Worm (Caenorhabditis elegans): Measurements from ENCODE around the gene srd-32.

srd-32 gene

ce11 chrV:4826710-4827380 lies 38.6 kb upstream of the srd-32 start, which contains the start of the genes hsp-6 and C37H5.5 (continued):
- TF ChIP-seq ceh-44 (GFP tag; IDR thresholded peaks at IDR 0.05) (peak; percentile 23; the same call in 1 of the 2 replicates), cey-2 (tag; optimal IDR thresholded peaks at IDR 0.05; ENCODE audit: borderline replicate concordance, insufficient read depth) (no peak), egl-43 (GFP tag; IDR thresholded peaks at IDR 0.05) (no peak), nhr-48 (tag; optimal IDR thresholded peaks at IDR 0.05) (peak; percentile 50), zfp-3 (GFP tag; conservative IDR thresholded peaks at IDR 0.05) (peak; percentile 41; the same call in 1 of the 2 replicates), madf-9 (GFP tag; conservative IDR thresholded peaks at IDR 0.05) (0 out of 2 replicates have a peak, but pooled peaks have one; percentile 25), pha-4 (GFP tag; IDR thresholded peaks at IDR 0.05) (peak; percentile 70), pha-4 (tag; optimal IDR thresholded peaks at IDR 0.05) (no peak), ceh-20 (GFP tag; IDR thresholded peaks at IDR 0.05) (peak; percentile 66; the same call in 1 of the 2 replicates), hlh-11 (tag; optimal IDR thresholded peaks at IDR 0.05) (peak; percentile 87), hif-1 (tag; optimal IDR thresholded peaks at IDR 0.05) (peak in 1 of 2 experiments; percentile 76), mdl-1 (tag; optimal IDR thresholded peaks at IDR 0.05) (peak in 1 of 2 experiments; percentile 78), nhr-6 (tag; optimal IDR thresholded peaks at IDR 0.05) (peak; percentile 88), T26A8.4 (GFP tag; IDR thresholded peaks at IDR 0.05) (peak; percentile 68), nhr-28 (tag; optimal IDR thresholded peaks at IDR 0.05) (peak; percentile 78), hmg-1.1 (GFP tag; IDR thresholded peaks at IDR 0.05) (peak; percentile 76), lin-38 (GFP tag; IDR thresholded peaks at IDR 0.05) (peak; percentile 79), php-3 (GFP tag; IDR thresholded peaks at IDR 0.05) (0 out of 2 replicates have a peak, but pooled peaks have one; percentile 29), ztf-7 (tag; optimal IDR thresholded peaks at IDR 0.05) (peak; percentile 27), vab-7 (GFP tag; IDR thresholded peaks at IDR 0.05) (0 out of 2 replicates have a peak, but pooled peaks have one; percentile 36)

DNA sequence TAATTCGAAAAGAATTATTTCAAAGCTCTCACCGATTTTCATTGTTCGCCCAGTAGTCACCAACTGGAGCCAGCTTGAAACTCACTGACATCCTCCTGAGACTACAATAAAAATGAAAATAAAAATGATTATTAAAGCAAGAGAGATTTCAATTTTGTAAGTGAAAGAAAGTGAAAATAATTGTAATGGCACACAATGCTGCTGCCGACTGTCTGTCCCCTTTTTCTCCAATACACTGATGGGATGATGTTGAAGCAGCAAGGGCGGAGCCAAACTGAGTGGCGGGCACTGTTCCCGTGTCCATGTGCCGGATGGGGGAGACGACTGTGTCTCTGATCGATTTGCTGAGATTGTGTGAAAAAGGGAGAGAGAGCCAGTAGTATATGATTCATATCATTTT lies 31.2 kb upstream of the srd-32 start, which contains the start of gene C37H5.14:
Gene C37H5.14 (minus strand): TSS at position 101 of the 400 bp plus-strand sequence.
- TF ChIP-seq hlh-11 (tag; optimal IDR thresholded peaks at IDR 0.05) (no peak), cey-2 (tag; optimal IDR thresholded peaks at IDR 0.05; ENCODE audit: borderline replicate concordance, insufficient read depth) (no peak), nhr-10 (tag; optimal IDR thresholded peaks at IDR 0.05) (no peak), skn-1 (tag; optimal IDR thresholded peaks at IDR 0.05) (no peak), dmd-8 (GFP tag; IDR thresholded peaks at IDR 0.05) (no peak), ztf-7 (tag; optimal IDR thresholded peaks at IDR 0.05) (no peak), fos-1 (tag; optimal IDR thresholded peaks at IDR 0.05) (no peak), T20F7.1 (GFP tag; optimal IDR thresholded peaks at IDR 0.05) (no peak), tag-97 (GFP tag; IDR thresholded peaks at IDR 0.05) (no peak), daf-12 (tag; optimal IDR thresholded peaks at IDR 0.05) (no peak)

DNA sequence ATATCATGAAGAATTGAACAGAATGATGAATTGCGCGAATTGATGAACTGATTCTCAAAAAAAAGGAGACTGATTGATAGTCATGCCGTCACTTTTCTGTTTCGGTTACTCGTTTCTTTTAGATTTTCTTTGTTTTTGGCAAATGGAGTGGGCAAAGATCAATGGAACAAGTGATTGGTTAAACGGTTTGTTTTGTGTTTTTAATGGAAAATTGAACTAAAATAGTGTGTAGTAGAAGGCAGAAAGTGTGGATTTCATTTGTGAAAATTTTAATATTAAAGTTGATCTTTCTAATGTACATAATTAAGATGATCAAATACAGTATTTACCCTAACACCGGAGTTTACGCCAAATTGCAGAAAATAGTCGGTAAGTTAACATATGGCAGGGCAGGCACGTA lies 25.6 kb upstream of the srd-32 start, which contains the start of gene nas-9:
Gene nas-9 (minus strand): TSS at position 101 of the 400 bp plus-strand sequence.
- TF ChIP-seq mxl-3 (GFP tag; optimal IDR thresholded peaks at IDR 0.05) (no peak), nhr-28 (tag; optimal IDR thresholded peaks at IDR 0.05) (peak; percentile 4)

DNA sequence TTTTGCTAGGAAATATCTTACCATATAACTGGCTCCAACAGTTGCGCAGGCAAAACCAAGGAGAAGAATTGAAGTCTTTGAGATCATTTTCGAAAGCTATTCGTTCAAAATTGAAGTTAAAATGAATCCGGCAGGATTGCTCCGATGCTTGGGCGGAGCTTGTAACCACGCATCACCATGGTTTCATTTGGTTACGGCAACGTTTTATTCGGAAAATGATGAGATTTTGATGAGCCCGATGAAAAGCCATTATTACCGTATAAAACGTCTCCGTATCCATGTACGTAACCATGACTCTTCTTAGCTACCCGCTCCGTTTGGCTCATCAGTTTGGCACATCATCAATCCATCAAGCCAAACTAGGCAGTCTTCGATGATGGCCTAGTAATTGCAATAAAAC lies 24.3 kb upstream of the srd-32 start, which contains the start of gene cwp-1:
Gene cwp-1 (minus strand): TSS at position 101 of the 400 bp plus-strand sequence.
- TF ChIP-seq ceh-62 (tag; optimal IDR thresholded peaks at IDR 0.05) (no peak), lin-15B (tag; optimal IDR thresholded peaks at IDR 0.05) (no peak), ztf-11 (tag; optimal IDR thresholded peaks at IDR 0.05) (no peak), lin-29 (GFP tag; IDR thresholded peaks at IDR 0.05) (no peak), aly-2 (tag; optimal IDR thresholded peaks at IDR 0.05) (no peak), nhr-111 (GFP tag; optimal IDR thresholded peaks at IDR 0.05) (no peak), duxl-1 (tag; optimal IDR thresholded peaks at IDR 0.05; ENCODE audit: poor library complexity) (no peak), vab-7 (GFP tag; IDR thresholded peaks at IDR 0.05) (no peak), mxl-3 (GFP tag; optimal IDR thresholded peaks at IDR 0.05) (no peak), ama-1 (optimal IDR thresholded peaks at IDR 0.05) (no peak), daf-12 (tag; optimal IDR thresholded peaks at IDR 0.05) (no peak), unc-130 (GFP tag; optimal IDR thresholded peaks at IDR 0.05) (no peak), daf-19 (GFP tag; conservative IDR thresholded peaks at IDR 0.05) (no peak)
